Fruit fly (Drosophila melanogaster): ENCODE data around the gene Ugt37A1.

The Ugt37A1 gene

dm6 chr2L:20334918-20335317 is 39.0 kb downstream of the Ugt37A1 start (continued):
- TF ChIP-seq bab2 (GFP tag; optimal IDR thresholded peaks at IDR 0.05) = no peak
- TF ChIP-seq CG5953 (GFP tag; IDR thresholded peaks at IDR 0.05) = no peak
- TF ChIP-seq gem (tag; optimal IDR thresholded peaks at IDR 0.05) = peak; percentile 63
- peak in 1 of 3 experiments; percentile 0 for TF ChIP-seq lola (GFP tag; optimal IDR thresholded peaks at IDR 0.05)
- TF ChIP-seq CG12659 (GFP tag; optimal IDR thresholded peaks at IDR 0.05) = no peak
- TF ChIP-seq Hr51 (GFP tag; optimal IDR thresholded peaks at IDR 0.05) = peak in 1 of 2 experiments; percentile 35
- no peak for TF ChIP-seq Trl (optimal IDR thresholded peaks at IDR 0.05)
- TF ChIP-seq Trl (GFP tag; optimal IDR thresholded peaks at IDR 0.05) = no peak
- no peak for TF ChIP-seq mam (GFP tag; optimal IDR thresholded peaks at IDR 0.05)
- no peak for TF ChIP-seq ind (GFP tag; optimal IDR thresholded peaks at IDR 0.05)
- no peak for TF ChIP-seq ken (GFP tag; IDR thresholded peaks at IDR 0.05)
- no peak for TF ChIP-seq slou (GFP tag; optimal IDR thresholded peaks at IDR 0.05)
- peak; percentile 27 for TF ChIP-seq grau (tag; optimal IDR thresholded peaks at IDR 0.05)
- peak; percentile 26 for TF ChIP-seq CG18262 (tag; optimal IDR thresholded peaks at IDR 0.05)
- TF ChIP-seq ATbp (GFP tag; optimal IDR thresholded peaks at IDR 0.05) = peak; percentile 19
- 0 out of 2 replicates have a peak, but pooled peaks have one; percentile 9 for TF ChIP-seq esg (GFP tag; conservative IDR thresholded peaks at IDR 0.05)
- peak; percentile 35 for TF ChIP-seq Xbp1 (GFP tag; optimal IDR thresholded peaks at IDR 0.05)
- TF ChIP-seq CG2889 (GFP tag; IDR thresholded peaks at IDR 0.05) = no peak
- no peak for TF ChIP-seq sc (optimal IDR thresholded peaks at IDR 0.05)
- TF ChIP-seq sc (GFP tag; optimal IDR thresholded peaks at IDR 0.05) = peak; percentile 20
- no peak for TF ChIP-seq CG31388 (GFP tag; optimal IDR thresholded peaks at IDR 0.05)

dm6 chr2L:20332978-20333377 is 40.9 kb downstream of the Ugt37A1 start:
- 0 out of 2 replicates have a peak, but pooled peaks have one; percentile 8 for TF ChIP-seq CG14014 (GFP tag; IDR thresholded peaks at IDR 0.05)
- TF ChIP-seq CG9932 (GFP tag; IDR thresholded peaks at IDR 0.05) = peak; percentile 25
- peak; percentile 15; the same call in 1 of the 2 replicates for TF ChIP-seq nerfin-2 (GFP tag; IDR thresholded peaks at IDR 0.05; ENCODE audit: partially characterized antibody)
- no peak for TF ChIP-seq CG7372 (GFP tag; IDR thresholded peaks at IDR 0.05)
- no peak for TF ChIP-seq Neu2 (GFP tag; optimal IDR thresholded peaks at IDR 0.05; ENCODE audit: borderline replicate concordance)
- TF ChIP-seq CG2120 (GFP tag; optimal IDR thresholded peaks at IDR 0.05) = no peak
- TF ChIP-seq Awh (GFP tag; IDR thresholded peaks at IDR 0.05) = no peak
- TF ChIP-seq rib (GFP tag; IDR thresholded peaks at IDR 0.05) = no peak
- no peak for TF ChIP-seq ems (GFP tag; optimal IDR thresholded peaks at IDR 0.05)
- TF ChIP-seq CG17829 (tag; optimal IDR thresholded peaks at IDR 0.05) = no peak
- 0 out of 2 replicates have a peak, but pooled peaks have one; percentile 35 for TF ChIP-seq CG5953 (GFP tag; IDR thresholded peaks at IDR 0.05)
- no peak for TF ChIP-seq CG31224 (GFP tag; IDR thresholded peaks at IDR 0.05)
- TF ChIP-seq ken (GFP tag; IDR thresholded peaks at IDR 0.05) = 0 out of 3 replicates have a peak, but pooled peaks have one; percentile 23
- peak; percentile 39 for TF ChIP-seq CG1832 (GFP tag; optimal IDR thresholded peaks at IDR 0.05)
- TF ChIP-seq CG18476 (GFP tag; optimal IDR thresholded peaks at IDR 0.05) = peak; percentile 9
- peak; percentile 40; the same call in 1 of the 2 replicates for TF ChIP-seq chm (GFP tag; IDR thresholded peaks at IDR 0.05)
- 0 out of 2 replicates have a peak, but pooled peaks have one; percentile 10 for TF ChIP-seq inv (GFP tag; IDR thresholded peaks at IDR 0.05; ENCODE audit: partially characterized antibody)
- TF ChIP-seq CG11247 (GFP tag; IDR thresholded peaks at IDR 0.05) = 0 out of 2 replicates have a peak, but pooled peaks have one; percentile 33
- TF ChIP-seq HLH3B (GFP tag; IDR thresholded peaks at IDR 0.05) = peak; percentile 36; the same call in 1 of the 2 replicates
- TF ChIP-seq vvl (GFP tag; IDR thresholded peaks at IDR 0.05) = peak; percentile 41; the same call in 1 of the 2 replicates
- TF ChIP-seq amos (GFP tag; IDR thresholded peaks at IDR 0.05; ENCODE audit: partially characterized antibody) = 0 out of 2 replicates have a peak, but pooled peaks have one; percentile 19
- TF ChIP-seq dysf (GFP tag; IDR thresholded peaks at IDR 0.05) = peak; percentile 39; the same call in 1 of the 3 replicates
- peak; percentile 88 for TF ChIP-seq Ets65A (GFP tag)
- TF ChIP-seq CG10959 (GFP tag; IDR thresholded peaks at IDR 0.05) = 0 out of 2 replicates have a peak, but pooled peaks have one; percentile 43

Data from whole organism, embryonic.